Worm (Caenorhabditis elegans): ENCODE measurements around the gene faah-4.

Gene faah-4

DNA sequence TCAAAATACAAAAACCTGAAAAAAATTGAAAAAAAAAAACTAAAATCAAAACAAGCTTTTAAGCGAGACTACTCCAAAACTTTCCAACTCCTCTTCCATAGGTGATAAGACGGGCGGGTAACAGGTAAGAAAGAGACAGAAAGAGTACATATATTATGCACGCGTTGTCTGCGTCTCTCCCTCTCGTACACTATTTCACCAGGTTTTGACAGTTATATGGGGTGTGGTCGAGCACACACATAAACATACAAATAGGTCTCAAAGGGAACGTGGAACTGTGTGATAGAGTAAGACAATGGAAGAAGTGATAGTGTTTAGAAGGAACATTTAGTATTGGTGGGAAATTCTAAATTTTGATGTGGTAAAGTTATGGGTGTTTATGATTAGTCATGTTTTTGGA, 28.1 kb downstream of the faah-4 start:
- TF ChIP-seq sma-3 (GFP tag; optimal IDR thresholded peaks at IDR 0.05) (no peak), elt-3 (tag; optimal IDR thresholded peaks at IDR 0.05) (no peak), nhr-10 (tag; optimal IDR thresholded peaks at IDR 0.05) (no peak), mdl-1 (tag; optimal IDR thresholded peaks at IDR 0.05) (no peak), fos-1 (tag; optimal IDR thresholded peaks at IDR 0.05) (peak; percentile 40), ztf-11 (tag; optimal IDR thresholded peaks at IDR 0.05) (no peak), ceh-16 (tag; optimal IDR thresholded peaks at IDR 0.05) (no peak), lin-11 (tag; optimal IDR thresholded peaks at IDR 0.05) (no peak), Y55F3AM.14 (GFP tag; optimal IDR thresholded peaks at IDR 0.05) (no peak)

DNA sequence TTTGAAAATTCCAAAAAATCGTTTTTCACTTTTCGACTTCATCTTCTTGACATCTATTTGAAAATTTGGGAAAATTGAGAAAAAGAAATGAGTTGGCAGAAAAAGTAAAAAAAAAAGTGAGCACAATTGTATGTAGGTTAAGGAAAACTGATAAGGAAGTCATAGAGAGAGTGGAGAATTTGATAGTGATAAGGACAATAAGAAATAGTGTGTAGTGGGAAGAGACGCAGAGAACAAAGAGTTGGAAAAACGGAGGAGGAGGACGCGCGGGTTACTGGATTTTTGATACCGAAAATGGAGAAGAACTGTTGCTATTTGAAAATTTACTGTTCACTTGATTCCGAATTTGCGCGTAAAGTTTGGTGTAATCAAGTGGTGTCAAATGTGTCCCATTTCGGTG, 30.9 kb downstream of the faah-4 start, which contains the start of gene Y56A3A.6:
TSS of gene Y56A3A.6 (minus strand) at position 53 of the 400 bp plus-strand sequence.
- peak; percentile 20 for TF ChIP-seq crh-2 (tag; optimal IDR thresholded peaks at IDR 0.05)
- TF ChIP-seq nhr-12 (tag; optimal IDR thresholded peaks at IDR 0.05) = no peak
- TF ChIP-seq ztf-11 (tag; optimal IDR thresholded peaks at IDR 0.05) = no peak
- TF ChIP-seq fos-1 (tag; optimal IDR thresholded peaks at IDR 0.05) = peak; percentile 18

DNA sequence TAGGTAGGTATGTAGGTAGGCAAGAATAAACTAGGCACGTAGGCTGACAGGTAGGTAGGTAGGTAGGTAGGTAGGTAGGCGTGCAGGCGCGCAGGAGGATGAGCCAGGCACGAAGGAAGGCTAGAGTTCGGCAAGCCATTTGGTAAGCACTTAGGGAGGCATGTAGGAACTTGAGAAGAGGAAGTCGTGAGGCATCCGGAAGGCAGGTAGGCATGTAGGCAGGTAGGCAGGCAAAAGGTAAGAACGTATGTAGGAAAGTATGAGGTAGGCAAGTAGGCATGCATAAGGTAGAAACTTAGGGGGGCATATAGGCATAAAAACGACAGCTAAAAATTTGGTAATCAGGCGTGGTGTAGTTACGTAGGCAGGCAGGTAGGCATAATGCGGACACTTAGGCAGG, 33.5 kb downstream of the faah-4 start:
- TF ChIP-seq lin-39 (tag; optimal IDR thresholded peaks at IDR 0.05) (no peak), nhr-129 (tag; optimal IDR thresholded peaks at IDR 0.05) (no peak), nhr-21 (tag; optimal IDR thresholded peaks at IDR 0.05) (no peak), nhr-25 (tag; optimal IDR thresholded peaks at IDR 0.05) (no peak), mdl-1 (tag; optimal IDR thresholded peaks at IDR 0.05) (no peak), alr-1 (tag; optimal IDR thresholded peaks at IDR 0.05) (no peak), C34F6.9 (tag; optimal IDR thresholded peaks at IDR 0.05) (no peak), skn-1 (tag; optimal IDR thresholded peaks at IDR 0.05) (no peak), lin-13 (GFP tag; optimal IDR thresholded peaks at IDR 0.05) (no peak), F13H6.1 (tag; optimal IDR thresholded peaks at IDR 0.05) (no peak), crh-2 (tag; optimal IDR thresholded peaks at IDR 0.05) (no peak), snpc-4 (tag; optimal IDR thresholded peaks at IDR 0.05) (no peak)

DNA sequence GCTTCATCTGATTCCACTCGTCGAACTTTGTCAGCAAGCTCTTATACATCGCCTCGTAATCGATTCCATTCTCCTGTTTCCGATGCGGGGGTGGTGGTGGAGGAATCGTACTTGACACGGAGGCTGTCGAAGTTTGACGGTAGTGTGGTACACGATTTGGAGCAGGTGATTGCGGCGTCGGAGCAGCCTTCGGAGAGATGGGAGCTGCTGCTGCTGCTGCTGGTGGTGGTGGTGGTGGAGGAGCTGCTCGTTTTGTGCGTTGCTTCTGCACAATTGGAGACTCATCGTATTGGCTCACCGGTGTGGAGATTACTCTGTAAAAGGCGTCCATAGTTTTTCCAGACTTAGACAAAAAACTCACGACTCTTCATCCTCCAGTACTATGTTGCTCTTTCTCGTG, 35.4 kb downstream of the faah-4 start:
- TF ChIP-seq mdl-1 (tag; optimal IDR thresholded peaks at IDR 0.05) = no peak

DNA sequence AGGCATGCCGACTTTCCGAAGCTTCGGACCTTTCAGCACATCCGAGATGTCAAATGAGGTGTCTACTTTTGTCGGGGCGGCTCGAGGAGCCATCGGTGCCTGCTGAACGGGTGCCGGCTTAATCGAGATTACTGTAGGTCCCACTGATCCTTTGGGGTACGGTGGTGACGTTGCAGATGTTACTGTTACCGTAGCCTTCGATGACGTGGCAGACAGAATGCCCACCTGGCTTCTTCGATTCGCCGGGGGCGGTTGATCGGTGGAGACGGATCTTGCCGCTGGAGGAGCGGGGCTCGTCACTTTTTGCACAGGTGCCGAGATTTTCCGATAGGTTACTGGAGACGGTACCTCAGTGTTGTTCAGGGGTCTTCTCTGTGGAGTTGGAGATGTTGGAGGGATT, 38.1 kb downstream of the faah-4 start:
- TF ChIP-seq Y55F3AM.14 (GFP tag; optimal IDR thresholded peaks at IDR 0.05) = no peak
- TF ChIP-seq fos-1 (tag; optimal IDR thresholded peaks at IDR 0.05) = no peak
- TF ChIP-seq unc-55 (GFP tag; optimal IDR thresholded peaks at IDR 0.05) = no peak
- TF ChIP-seq nhr-77 (tag; optimal IDR thresholded peaks at IDR 0.05) = no peak
- no peak for TF ChIP-seq crh-2 (tag; optimal IDR thresholded peaks at IDR 0.05)
- TF ChIP-seq nhr-237 (tag; optimal IDR thresholded peaks at IDR 0.05) = no peak
- TF ChIP-seq nhr-25 (tag; optimal IDR thresholded peaks at IDR 0.05) = no peak
- no peak for TF ChIP-seq ztf-1 (GFP tag; conservative IDR thresholded peaks at IDR 0.05)
- TF ChIP-seq nhr-23 (tag; optimal IDR thresholded peaks at IDR 0.05) = no peak
- no peak for TF ChIP-seq ztf-4 (tag; optimal IDR thresholded peaks at IDR 0.05)
- no peak for TF ChIP-seq nhr-21 (tag; optimal IDR thresholded peaks at IDR 0.05)
- no peak for TF ChIP-seq C34F6.9 (tag; optimal IDR thresholded peaks at IDR 0.05)
- TF ChIP-seq lin-13 (GFP tag; optimal IDR thresholded peaks at IDR 0.05) = no peak
- no peak for TF ChIP-seq ZK546.5 (tag; optimal IDR thresholded peaks at IDR 0.05)
- TF ChIP-seq nhr-12 (tag; optimal IDR thresholded peaks at IDR 0.05) = no peak
- no peak for TF ChIP-seq zag-1 (tag; optimal IDR thresholded peaks at IDR 0.05)
- no peak for TF ChIP-seq lin-39 (tag; optimal IDR thresholded peaks at IDR 0.05)
- TF ChIP-seq lin-11 (tag; optimal IDR thresholded peaks at IDR 0.05) = no peak
- TF ChIP-seq sma-9 (GFP tag; optimal IDR thresholded peaks at IDR 0.05) = no peak
- no peak for TF ChIP-seq sma-9 (tag; optimal IDR thresholded peaks at IDR 0.05)

DNA sequence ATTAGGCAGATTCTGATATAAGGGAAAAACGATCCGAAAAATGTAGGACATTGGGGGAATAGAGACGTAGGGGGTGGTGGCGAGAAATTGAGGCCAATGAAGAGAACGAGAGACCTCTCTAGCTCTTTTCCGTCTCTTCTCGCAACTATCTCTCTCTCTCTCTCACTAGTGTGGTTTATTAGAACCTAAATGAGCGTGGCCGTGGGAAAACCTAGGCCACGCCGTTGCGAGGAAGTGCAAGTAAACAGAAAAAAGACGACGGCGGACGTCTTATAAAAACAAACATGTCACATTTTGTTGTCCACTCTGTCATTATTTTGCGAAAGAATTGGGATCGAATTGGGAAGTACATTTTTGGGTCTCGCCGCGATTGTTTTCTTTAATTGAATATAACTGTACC, 39.7 kb downstream of the faah-4 start:
- peak; percentile 10 for TF ChIP-seq nhr-10 (tag; optimal IDR thresholded peaks at IDR 0.05)
- peak; percentile 83 for TF ChIP-seq fos-1 (tag; optimal IDR thresholded peaks at IDR 0.05)
- TF ChIP-seq Y55F3AM.14 (GFP tag; optimal IDR thresholded peaks at IDR 0.05) = peak; percentile 53
- peak; percentile 62 for TF ChIP-seq mab-5 (tag; optimal IDR thresholded peaks at IDR 0.05)
- peak; percentile 93 for TF ChIP-seq crh-2 (tag; optimal IDR thresholded peaks at IDR 0.05)
- TF ChIP-seq mbf-1 (tag; optimal IDR thresholded peaks at IDR 0.05) = no peak
- TF ChIP-seq nhr-77 (tag; optimal IDR thresholded peaks at IDR 0.05) = no peak
- TF ChIP-seq gmeb-1 (tag; optimal IDR thresholded peaks at IDR 0.05) = peak; percentile 76
- peak in 1 of 2 experiments; percentile 65 for TF ChIP-seq mdl-1 (tag; optimal IDR thresholded peaks at IDR 0.05)
- no peak for TF ChIP-seq ztf-11 (tag; optimal IDR thresholded peaks at IDR 0.05)
- TF ChIP-seq sma-9 (GFP tag; optimal IDR thresholded peaks at IDR 0.05) = no peak
- TF ChIP-seq sma-9 (tag; optimal IDR thresholded peaks at IDR 0.05) = no peak
- TF ChIP-seq nhr-23 (tag; optimal IDR thresholded peaks at IDR 0.05) = no peak
- TF ChIP-seq nhr-6 (tag; optimal IDR thresholded peaks at IDR 0.05) = peak; percentile 29
- no peak for TF ChIP-seq unc-39 (tag; optimal IDR thresholded peaks at IDR 0.05)
- TF ChIP-seq ztf-1 (GFP tag; conservative IDR thresholded peaks at IDR 0.05) = no peak
- TF ChIP-seq egl-27 (tag; optimal IDR thresholded peaks at IDR 0.05) = peak; percentile 77
- TF ChIP-seq snpc-4 (tag; optimal IDR thresholded peaks at IDR 0.05) = peak; percentile 89
- TF ChIP-seq nhr-129 (tag; optimal IDR thresholded peaks at IDR 0.05) = peak; percentile 94
- TF ChIP-seq C34F6.9 (tag; optimal IDR thresholded peaks at IDR 0.05) = peak; percentile 94
- TF ChIP-seq nhr-21 (tag; optimal IDR thresholded peaks at IDR 0.05) = peak; percentile 59
- peak; percentile 91 for TF ChIP-seq F13H6.1 (tag; optimal IDR thresholded peaks at IDR 0.05)
- TF ChIP-seq R02D3.7 (tag; optimal IDR thresholded peaks at IDR 0.05) = no peak
- peak; percentile 94 for TF ChIP-seq sem-4 (tag; optimal IDR thresholded peaks at IDR 0.05)
- TF ChIP-seq lin-13 (GFP tag; optimal IDR thresholded peaks at IDR 0.05) = peak; percentile 92
- TF ChIP-seq zag-1 (tag; optimal IDR thresholded peaks at IDR 0.05) = peak; percentile 67
- no peak for TF ChIP-seq aly-2 (tag; optimal IDR thresholded peaks at IDR 0.05)
- no peak for TF ChIP-seq blmp-1 (tag; optimal IDR thresholded peaks at IDR 0.05; ENCODE audit: insufficient read depth)

All from whole organism, L2 larva.